Worm (Caenorhabditis elegans) whole organism, early embryonic: ENCODE data around the gene clec-217.

ENCODE experiments used
- B0310.2 ChIP-seq: sonication (generic microtip); optimal IDR thresholded peaks from 2 replicates; lab custom pipeline; 2016; ENCODE audit warnings: mild to moderate bottlenecking, missing genetic modification characterization, missing compliant biosample characterization
- F13C5.2 ChIP-seq: sonication (generic microtip); optimal IDR thresholded peaks from 2 replicates; lab custom pipeline; 2017; ENCODE audit warnings: mild to moderate bottlenecking, missing genetic modification characterization, inconsistent platforms, missing compliant biosample characterization
- aly-1 ChIP-seq: sonication (generic microtip); optimal IDR thresholded peaks from 2 replicates; lab custom pipeline; 2016; ENCODE audit warnings: missing genetic modification characterization, missing compliant biosample characterization
- ama-1 ChIP-seq: fragments of 150-350 bp; optimal IDR thresholded peaks from 2 replicates; lab custom pipeline; 2014
- ceh-36 ChIP-seq: sonication (generic microtip); optimal IDR thresholded peaks from 2 replicates; lab custom pipeline; 2016; ENCODE audit warnings: missing genetic modification characterization, inconsistent platforms, missing compliant biosample characterization
- ets-7 ChIP-seq: sonication (generic microtip); optimal IDR thresholded peaks from 2 replicates; lab custom pipeline; 2016; ENCODE audit warnings: missing genotype, missing genetic modification characterization, missing compliant biosample characterization
- flt-1 ChIP-seq: fragments of 200-800 bp; sonication (Bioruptor generic); IDR thresholded peaks from 2 replicates; pipeline ENCODE4 v1.3.6; 2022; ENCODE audit warnings: missing genetic modification characterization, missing compliant biosample characterization
- hnd-1 ChIP-seq: sonication (generic microtip); optimal IDR thresholded peaks from 2 replicates; lab custom pipeline; 2016; ENCODE audit warnings: missing genetic modification characterization, missing compliant biosample characterization
- pes-1 ChIP-seq: fragments of 200-800 bp; sonication (Bioruptor generic); IDR thresholded peaks from 2 replicates; pipeline ENCODE4 v1.3.6; 2022; ENCODE audit warnings: missing genetic modification reagents, missing genetic modification characterization, missing compliant biosample characterization
- scrt-1 ChIP-seq: fragments of 200-800 bp; sonication (Bioruptor generic); IDR thresholded peaks from 2 replicates; pipeline ENCODE4 v1.3.6; 2022; ENCODE audit warnings: missing genetic modification characterization, missing compliant biosample characterization
- sea-1 ChIP-seq: fragments of 200-800 bp; sonication (Bioruptor generic); conservative IDR thresholded peaks from 2 replicates; pipeline ENCODE4 v1.3.6; 2022; ENCODE audit warnings: missing genetic modification characterization, missing compliant biosample characterization
- tbx-11 ChIP-seq: fragments of 200-800 bp; sonication (Bioruptor generic); IDR thresholded peaks from 2 replicates; pipeline ENCODE4 v1.3.6; 2022; ENCODE audit warnings: missing genetic modification characterization, missing compliant biosample characterization
- tra-4 ChIP-seq: sonication (generic microtip); optimal IDR thresholded peaks from 2 replicates; lab custom pipeline; 2017; ENCODE audit warnings: missing genetic modification characterization, missing compliant biosample characterization

clec-217 gene

DNA sequence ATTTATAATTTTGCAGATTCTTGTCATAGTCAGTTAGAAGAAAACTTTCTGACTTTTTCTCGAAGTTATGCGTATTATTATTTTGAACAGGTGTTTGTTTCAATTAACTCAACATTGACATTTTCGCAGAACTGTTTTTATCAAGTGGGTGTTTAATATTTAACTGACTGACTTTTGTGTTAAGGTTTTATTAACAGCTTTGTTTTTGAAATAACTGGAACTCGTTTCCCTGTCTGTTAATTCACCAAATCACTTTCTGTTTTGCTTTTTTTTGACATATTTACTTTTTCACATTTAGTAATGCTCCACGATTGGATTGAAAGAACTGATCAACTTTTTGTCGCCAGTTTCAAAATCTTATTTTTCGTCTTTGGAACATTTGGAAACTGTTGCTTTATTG lies 33.2 kb downstream of the clec-217 start, which contains the start of gene srsx-7:
srsx-7 (plus strand) TSS at position 301 of the 400 bp plus-strand sequence.
- no peak for TF ChIP-seq B0310.2
- no peak for TF ChIP-seq ets-7 (tag; lab: Kevin White, UChicago)
- no peak for TF ChIP-seq aly-1 (tag; lab: Kevin White, UChicago)
- TF ChIP-seq tbx-11 (GFP tag; lab: Robert Waterston, UW) = no peak
- TF ChIP-seq pes-1 (GFP tag; lab: Robert Waterston, UW) = no peak
- no peak for TF ChIP-seq flt-1 (GFP tag; lab: Robert Waterston, UW)
- TF ChIP-seq ceh-36 (tag; lab: Kevin White, UChicago) = no peak
- no peak for TF ChIP-seq F13C5.2 (tag; lab: Kevin White, UChicago)
- no peak for TF ChIP-seq hnd-1 (tag; lab: Kevin White, UChicago)
- TF ChIP-seq sea-1 (GFP tag; lab: Robert Waterston, UW) = no peak

DNA sequence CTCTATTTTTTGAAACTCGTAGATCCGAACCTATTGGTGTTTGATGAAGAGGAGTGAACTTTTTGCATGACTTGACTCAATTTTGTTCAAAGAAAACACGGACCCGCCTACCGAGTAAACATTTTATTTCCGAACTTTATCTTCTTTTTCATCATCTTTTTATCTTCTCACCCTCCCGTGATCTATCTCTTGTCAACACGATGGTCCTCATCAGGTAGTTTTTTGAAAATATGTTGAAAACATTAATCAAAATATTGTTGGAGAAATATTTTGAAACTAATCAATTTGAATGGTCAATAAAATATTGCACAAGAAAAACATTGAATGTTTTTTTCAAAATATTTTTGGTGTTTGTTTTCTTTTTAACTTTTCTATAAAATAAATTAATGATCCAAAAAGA lies 50.2 kb downstream of the clec-217 start:
- TF ChIP-seq ama-1 (lab: Kevin White, UChicago) (no peak), F13C5.2 (tag; lab: Kevin White, UChicago) (no peak), ets-7 (tag; lab: Kevin White, UChicago) (no peak), aly-1 (tag; lab: Kevin White, UChicago) (no peak), ceh-36 (tag; lab: Kevin White, UChicago) (no peak), tbx-11 (GFP tag; lab: Robert Waterston, UW) (no peak), tra-4 (tag; lab: Kevin White, UChicago) (no peak), scrt-1 (no peak)
